Fruit fly (Drosophila melanogaster): ENCODE measurements around the gene CG15535.

The CG15535 gene

DNA sequence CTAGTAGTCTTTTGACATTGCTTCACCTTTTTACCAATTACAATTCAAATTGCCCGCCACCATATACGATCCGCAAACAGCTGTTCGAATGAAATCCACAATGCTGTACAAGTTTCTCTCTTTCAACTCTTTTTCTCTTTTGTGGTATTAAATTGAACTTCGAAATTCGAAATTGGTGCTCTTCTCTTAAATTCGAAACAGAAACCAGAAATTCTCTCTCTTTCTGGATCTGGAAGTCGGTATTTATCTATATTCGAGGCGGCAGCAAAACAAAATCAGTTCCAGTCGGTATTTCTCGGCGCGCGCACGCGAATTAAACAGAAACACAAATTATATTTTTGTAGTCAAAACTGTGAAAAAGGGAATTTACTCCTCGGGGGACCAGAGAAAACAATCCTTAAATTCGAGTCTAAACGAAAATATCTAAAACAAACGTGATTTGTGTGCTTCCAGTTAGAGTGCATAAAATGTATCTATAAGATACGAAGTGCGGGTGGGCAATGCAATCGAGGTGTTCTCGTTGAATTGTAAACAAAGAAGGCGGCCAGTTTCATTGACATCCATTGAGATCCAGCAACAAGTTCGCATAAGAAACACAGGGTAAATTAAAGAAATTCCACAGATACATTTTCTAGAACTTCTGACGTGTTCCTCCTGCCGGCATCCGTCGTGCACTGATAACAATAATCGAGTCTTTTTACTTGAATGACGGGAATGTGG lies 42.2 kb upstream of the CG15535 start, which contains the start of gene PH4alphaEFB (continued):
- TF ChIP-seq CG13894 (tag; optimal IDR thresholded peaks at IDR 0.05): no peak
- peak; percentile 25 for TF ChIP-seq CG17829 (tag; optimal IDR thresholded peaks at IDR 0.05)
- TF ChIP-seq wek (GFP tag; optimal IDR thresholded peaks at IDR 0.05): peak; percentile 3
- no peak for TF ChIP-seq ftz-f1 (GFP tag; optimal IDR thresholded peaks at IDR 0.05)
- no peak for TF ChIP-seq ash1 (GFP tag; optimal IDR thresholded peaks at IDR 0.05)
- TF ChIP-seq prd (optimal IDR thresholded peaks at IDR 0.05): no peak
- no peak for TF ChIP-seq prd (GFP tag; IDR thresholded peaks at IDR 0.05)
- TF ChIP-seq CG14710 (tag; optimal IDR thresholded peaks at IDR 0.05): no peak
- no peak for TF ChIP-seq Camta (GFP tag; optimal IDR thresholded peaks at IDR 0.05)
- no peak for TF ChIP-seq trh (GFP tag; optimal IDR thresholded peaks at IDR 0.05)
- no peak for TF ChIP-seq chif (GFP tag; optimal IDR thresholded peaks at IDR 0.05)
- TF ChIP-seq CG2199 (GFP tag; IDR thresholded peaks at IDR 0.05): 0 out of 3 replicates have a peak, but pooled peaks have one; percentile 28
- TF ChIP-seq CG13296 (GFP tag; optimal IDR thresholded peaks at IDR 0.05): peak; percentile 6
- no peak for TF ChIP-seq Ravus (GFP tag; IDR thresholded peaks at IDR 0.05)
- no peak for TF ChIP-seq run (tag; optimal IDR thresholded peaks at IDR 0.05)
- TF ChIP-seq tup (GFP tag; optimal IDR thresholded peaks at IDR 0.05): no peak
- TF ChIP-seq CG34422 (GFP tag; IDR thresholded peaks at IDR 0.05): peak; percentile 56; the same call in 2 of the 3 replicates
- TF ChIP-seq otp (GFP tag; IDR thresholded peaks at IDR 0.05): no peak
- no peak for TF ChIP-seq CG16779 (GFP tag; IDR thresholded peaks at IDR 0.05)
- TF ChIP-seq GATAe (GFP tag; conservative IDR thresholded peaks at IDR 0.05): no peak
- peak; percentile 94 for TF ChIP-seq Jarid2 (GFP tag; optimal IDR thresholded peaks at IDR 0.05)
- TF ChIP-seq CG1529 (GFP tag; optimal IDR thresholded peaks at IDR 0.05): no peak
- TF ChIP-seq CG8388 (GFP tag; optimal IDR thresholded peaks at IDR 0.05): no peak
- no peak for TF ChIP-seq sim (GFP tag; IDR thresholded peaks at IDR 0.05)
- no peak for TF ChIP-seq Spps (tag; optimal IDR thresholded peaks at IDR 0.05)
- TF ChIP-seq ato (GFP tag; IDR thresholded peaks at IDR 0.05; ENCODE audit: partially characterized antibody): no peak
- no peak for TF ChIP-seq dan (GFP tag; IDR thresholded peaks at IDR 0.05)
- TF ChIP-seq CG3838 (GFP tag; optimal IDR thresholded peaks at IDR 0.05): no peak
- TF ChIP-seq CG17568 (GFP tag; optimal IDR thresholded peaks at IDR 0.05): peak; percentile 58
- TF ChIP-seq exex (tag; optimal IDR thresholded peaks at IDR 0.05): no peak
- TF ChIP-seq btn (GFP tag; optimal IDR thresholded peaks at IDR 0.05): no peak
- TF ChIP-seq bab2 (GFP tag; optimal IDR thresholded peaks at IDR 0.05): no peak
- TF ChIP-seq CG6813 (GFP tag; optimal IDR thresholded peaks at IDR 0.05): no peak
- peak; percentile 64 for TF ChIP-seq gcm (GFP tag; optimal IDR thresholded peaks at IDR 0.05)
- no peak for TF ChIP-seq sug (tag; optimal IDR thresholded peaks at IDR 0.05)
- no peak for TF ChIP-seq zfh2 (GFP tag; optimal IDR thresholded peaks at IDR 0.05)
- TF ChIP-seq Dip2 (GFP tag; IDR thresholded peaks at IDR 0.05): no peak
- no peak for TF ChIP-seq Meics (GFP tag; optimal IDR thresholded peaks at IDR 0.05)
- TF ChIP-seq CG5953 (GFP tag; IDR thresholded peaks at IDR 0.05): 0 out of 2 replicates have a peak, but pooled peaks have one; percentile 15
- TF ChIP-seq ewg (GFP tag; optimal IDR thresholded peaks at IDR 0.05): peak; percentile 76
- TF ChIP-seq CG17612 (GFP tag; IDR thresholded peaks at IDR 0.05): no peak
- TF ChIP-seq lov (optimal IDR thresholded peaks at IDR 0.05): no peak
- no peak for TF ChIP-seq lov (GFP tag; IDR thresholded peaks at IDR 0.05)
- TF ChIP-seq bowl (GFP tag; IDR thresholded peaks at IDR 0.05): no peak
- TF ChIP-seq sna (GFP tag; IDR thresholded peaks at IDR 0.05; ENCODE audit: partially characterized antibody): 0 out of 2 replicates have a peak, but pooled peaks have one; percentile 12
- TF ChIP-seq Dek (tag; optimal IDR thresholded peaks at IDR 0.05): no peak
- TF ChIP-seq CG10959 (GFP tag; IDR thresholded peaks at IDR 0.05): no peak
- TF ChIP-seq CG10979 (tag; optimal IDR thresholded peaks at IDR 0.05): no peak
- no peak for TF ChIP-seq slou (GFP tag; optimal IDR thresholded peaks at IDR 0.05)
- no peak for TF ChIP-seq CG4854 (GFP tag; optimal IDR thresholded peaks at IDR 0.05)
- TF ChIP-seq Ets65A (GFP tag): no peak

Data from whole organism, embryonic.